Fruit fly (Drosophila melanogaster): ENCODE measurements around the gene CG17349.
A peak's percentile ranks its signal among the peaks of the same experiment; 100 is the strongest.

The CG17349 gene

DNA sequence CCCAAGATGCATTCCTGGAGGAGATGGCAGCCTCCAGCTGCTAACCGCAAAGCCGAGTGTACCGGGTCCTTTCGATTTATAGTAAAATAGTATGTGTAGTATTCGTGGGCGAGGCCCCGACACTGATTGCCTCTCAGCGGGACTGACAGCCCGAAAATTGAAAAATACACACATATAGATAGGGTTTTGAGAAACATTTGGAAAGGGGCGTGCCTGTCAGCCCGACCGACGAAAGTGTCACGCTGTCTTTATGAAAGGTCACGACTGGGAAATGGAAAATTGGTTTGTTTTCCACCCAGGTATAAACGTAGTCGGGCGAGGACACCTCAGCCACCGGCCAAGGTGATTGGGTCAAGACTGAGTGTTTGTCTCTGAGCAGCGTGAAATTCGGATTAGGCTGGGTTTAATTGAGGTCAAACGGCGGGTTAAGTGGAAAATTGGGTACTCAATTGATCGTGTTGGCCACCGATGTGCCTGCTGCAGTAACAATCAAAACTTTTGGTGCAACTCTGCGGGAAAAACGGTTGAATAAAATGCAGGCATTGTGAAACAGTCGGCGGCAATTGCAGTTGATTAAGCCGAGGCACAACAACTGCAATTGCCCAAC is 43.3 kb upstream of the CG17349 start:
- TF ChIP-seq gl (tag; optimal IDR thresholded peaks at IDR 0.05) (no peak), Ets98B (GFP tag; IDR thresholded peaks at IDR 0.05) (no peak), CG15710 (tag; optimal IDR thresholded peaks at IDR 0.05) (no peak), Pif1A (GFP tag; optimal IDR thresholded peaks at IDR 0.05) (no peak), CG10348 (GFP tag; IDR thresholded peaks at IDR 0.05) (no peak), CG8159 (tag; optimal IDR thresholded peaks at IDR 0.05) (no peak), fd96Ca (GFP tag; IDR thresholded peaks at IDR 0.05) (no peak)

- TF ChIP-seq CG8301 (tag; optimal IDR thresholded peaks at IDR 0.05) (peak; percentile 44), gl (tag; optimal IDR thresholded peaks at IDR 0.05) (no peak), Pif1B (GFP tag; optimal IDR thresholded peaks at IDR 0.05) (no peak), Pif1A (GFP tag; optimal IDR thresholded peaks at IDR 0.05) (no peak), fd96Ca (GFP tag; IDR thresholded peaks at IDR 0.05) (no peak), CG14655 (GFP tag; optimal IDR thresholded peaks at IDR 0.05) (peak; percentile 57), Snoo (tag; optimal IDR thresholded peaks at IDR 0.05) (no peak), CG15710 (tag; optimal IDR thresholded peaks at IDR 0.05) (peak; percentile 28), D1 (tag; optimal IDR thresholded peaks at IDR 0.05) (no peak), CG8159 (tag; optimal IDR thresholded peaks at IDR 0.05) (peak; percentile 44), CG4496 (GFP tag; IDR thresholded peaks at IDR 0.05) (no peak), CG13204 (GFP tag; optimal IDR thresholded peaks at IDR 0.05) (no peak), CG10348 (GFP tag; IDR thresholded peaks at IDR 0.05) (no peak), Ets98B (GFP tag; IDR thresholded peaks at IDR 0.05) (no peak), CG34367 (tag; optimal IDR thresholded peaks at IDR 0.05) (peak; percentile 6), CG12605 (GFP tag; IDR thresholded peaks at IDR 0.05) (0 out of 2 replicates have a peak, but pooled peaks have one; percentile 18), CG9948 (tag; optimal IDR thresholded peaks at IDR 0.05) (peak; percentile 52), CG17806 (tag; optimal IDR thresholded peaks at IDR 0.05) (peak; percentile 25), rn (GFP tag; IDR thresholded peaks at IDR 0.05) (no peak), EcR (GFP tag; optimal IDR thresholded peaks at IDR 0.05) (no peak), CG32121 (GFP tag; IDR thresholded peaks at IDR 0.05) (no peak)
These were observed 42.4 kb upstream of the CG17349 start for dm6 chr2L:19327828-19328227.

DNA sequence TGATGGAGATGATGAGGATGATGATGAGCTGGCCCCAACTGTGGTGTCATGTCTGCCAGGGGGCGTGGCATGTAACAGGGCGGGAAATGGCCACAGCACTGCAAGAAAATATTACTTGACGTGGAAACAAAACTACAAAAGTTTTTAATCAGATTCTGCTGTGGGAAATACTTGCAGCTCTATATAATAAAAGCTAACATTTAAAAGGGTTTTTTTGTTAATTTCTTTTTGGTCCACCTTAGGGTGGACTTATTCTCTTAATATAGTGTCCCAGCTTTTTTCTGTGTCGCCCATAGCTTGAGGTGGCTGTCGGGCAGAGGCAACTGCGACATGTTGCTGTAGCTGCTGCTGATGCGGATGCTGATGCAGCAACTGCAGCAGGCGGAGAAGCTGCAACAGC is 41.6 kb upstream of the CG17349 start:
- peak; percentile 73 for TF ChIP-seq CG34367 (tag; optimal IDR thresholded peaks at IDR 0.05)
- no peak for TF ChIP-seq CG10348 (GFP tag; IDR thresholded peaks at IDR 0.05)
- peak; percentile 74; the same call in 1 of the 3 replicates for TF ChIP-seq CG4496 (GFP tag; IDR thresholded peaks at IDR 0.05)
- peak; percentile 97 for TF ChIP-seq CG8159 (tag; optimal IDR thresholded peaks at IDR 0.05)
- TF ChIP-seq fd96Ca (GFP tag; IDR thresholded peaks at IDR 0.05), result peak; percentile 83
- TF ChIP-seq gl (tag; optimal IDR thresholded peaks at IDR 0.05), result peak; percentile 40
- TF ChIP-seq D1 (tag; optimal IDR thresholded peaks at IDR 0.05), result no peak
- no peak for TF ChIP-seq CG13204 (GFP tag; optimal IDR thresholded peaks at IDR 0.05)
- TF ChIP-seq CG12605 (GFP tag; IDR thresholded peaks at IDR 0.05), result peak; percentile 55; the same call in 1 of the 2 replicates
- TF ChIP-seq EcR (GFP tag; optimal IDR thresholded peaks at IDR 0.05), result no peak
- peak; percentile 26; the same call in 1 of the 2 replicates for TF ChIP-seq rn (GFP tag; IDR thresholded peaks at IDR 0.05)
- peak; percentile 61; the same call in 1 of the 2 replicates for TF ChIP-seq CG32121 (GFP tag; IDR thresholded peaks at IDR 0.05)
- TF ChIP-seq Ets98B (GFP tag; IDR thresholded peaks at IDR 0.05), result peak; percentile 69
- peak; percentile 77 for TF ChIP-seq CG14655 (GFP tag; optimal IDR thresholded peaks at IDR 0.05)
- TF ChIP-seq Snoo (tag; optimal IDR thresholded peaks at IDR 0.05), result peak; percentile 62
- peak; percentile 77 for TF ChIP-seq CG8301 (tag; optimal IDR thresholded peaks at IDR 0.05)
- TF ChIP-seq CG9948 (tag; optimal IDR thresholded peaks at IDR 0.05), result peak; percentile 71
- TF ChIP-seq Pif1B (GFP tag; optimal IDR thresholded peaks at IDR 0.05), result peak; percentile 67
- peak; percentile 72 for TF ChIP-seq CG17806 (tag; optimal IDR thresholded peaks at IDR 0.05)
- TF ChIP-seq Pif1A (GFP tag; optimal IDR thresholded peaks at IDR 0.05), result peak; percentile 74
- TF ChIP-seq CG15710 (tag; optimal IDR thresholded peaks at IDR 0.05), result peak; percentile 77

- TF ChIP-seq Ets98B (GFP tag; IDR thresholded peaks at IDR 0.05) (no peak), CG8301 (tag; optimal IDR thresholded peaks at IDR 0.05) (no peak)
These were observed 36.3 kb upstream of the CG17349 start for dm6 chr2L:19333972-19334371.

dm6 chr2L:19335052-19335451 is 35.2 kb upstream of the CG17349 start:
- TF ChIP-seq CG17806 (tag; optimal IDR thresholded peaks at IDR 0.05) (peak; percentile 19), CG9948 (tag; optimal IDR thresholded peaks at IDR 0.05) (peak; percentile 22), CG10348 (GFP tag; IDR thresholded peaks at IDR 0.05) (no peak), CG32121 (GFP tag; IDR thresholded peaks at IDR 0.05) (peak; percentile 30; the same call in 1 of the 2 replicates), CG14655 (GFP tag; optimal IDR thresholded peaks at IDR 0.05) (peak; percentile 39), CG4496 (GFP tag; IDR thresholded peaks at IDR 0.05) (no peak), CG15710 (tag; optimal IDR thresholded peaks at IDR 0.05) (peak; percentile 14), Pif1B (GFP tag; optimal IDR thresholded peaks at IDR 0.05) (no peak), rn (GFP tag; IDR thresholded peaks at IDR 0.05) (no peak), CG8159 (tag; optimal IDR thresholded peaks at IDR 0.05) (peak; percentile 28), gl (tag; optimal IDR thresholded peaks at IDR 0.05) (no peak), CG13204 (GFP tag; optimal IDR thresholded peaks at IDR 0.05) (no peak), D1 (tag; optimal IDR thresholded peaks at IDR 0.05) (no peak), fd96Ca (GFP tag; IDR thresholded peaks at IDR 0.05) (0 out of 3 replicates have a peak, but pooled peaks have one; percentile 16), Pif1A (GFP tag; optimal IDR thresholded peaks at IDR 0.05) (peak; percentile 3), Snoo (tag; optimal IDR thresholded peaks at IDR 0.05) (no peak), CG34367 (tag; optimal IDR thresholded peaks at IDR 0.05) (no peak), CG8301 (tag; optimal IDR thresholded peaks at IDR 0.05) (peak; percentile 14), EcR (GFP tag; optimal IDR thresholded peaks at IDR 0.05) (no peak), CG12605 (GFP tag; IDR thresholded peaks at IDR 0.05) (no peak), Ets98B (GFP tag; IDR thresholded peaks at IDR 0.05) (0 out of 2 replicates have a peak, but pooled peaks have one; percentile 23)
